Fruit fly (Drosophila melanogaster) whole organism, prepupa: Measurements from ENCODE around the gene Acbp1.

Source experiments
- Blimp-1 ChIP-seq: fragments of 200-800 bp; sonication (Bioruptor generic); optimal IDR thresholded peaks from 3 replicates; lab custom pipeline; 2017; ENCODE audit warnings: missing biosample characterization, missing genetic modification characterization, mild to moderate bottlenecking, moderate library complexity, missing genetic modification reagents
- CG10631 ChIP-seq: fragments of 200-800 bp; sonication (Bioruptor generic); optimal IDR thresholded peaks from 2 replicates; lab custom pipeline; 2016; ENCODE audit warnings: missing biosample characterization, missing genetic modification characterization
- CG11762 ChIP-seq: fragments of 200-800 bp; sonication (Bioruptor generic); optimal IDR thresholded peaks from 3 replicates; lab custom pipeline; 2016; ENCODE audit warnings: missing biosample characterization, missing genetic modification characterization; ENCODE audit not compliant: insufficient read depth
- CG1621 ChIP-seq: fragments of 200-800 bp; sonication (Bioruptor generic); optimal IDR thresholded peaks from 3 replicates; lab custom pipeline; 2018; ENCODE audit warnings: missing biosample characterization, mild to moderate bottlenecking, missing genetic modification characterization
- CG16779 ChIP-seq: fragments of 200-800 bp; sonication (Bioruptor generic); optimal IDR thresholded peaks from 3 replicates; lab custom pipeline; 2017; ENCODE audit warnings: missing biosample characterization, mild to moderate bottlenecking, missing genetic modification characterization
- CG3032 ChIP-seq: fragments of 200-800 bp; optimal IDR thresholded peaks from 2 replicates; lab custom pipeline; 2019; ENCODE audit warnings: missing biosample characterization, mild to moderate bottlenecking, missing genetic modification characterization, moderate library complexity
- CG31627 ChIP-seq: fragments of 200-800 bp; sonication (Bioruptor generic); optimal IDR thresholded peaks from 3 replicates; lab custom pipeline; 2016; ENCODE audit warnings: missing biosample characterization, missing genetic modification characterization
- CG34406 ChIP-seq: fragments of 200-800 bp; sonication (Bioruptor generic); optimal IDR thresholded peaks from 3 replicates; lab custom pipeline; 2016; ENCODE audit warnings: missing biosample characterization, missing genetic modification characterization
- CG3919 ChIP-seq: fragments of 200-800 bp; sonication (Bioruptor generic); optimal IDR thresholded peaks from 3 replicates; lab custom pipeline; 2016; ENCODE audit warnings: missing biosample characterization, missing genetic modification characterization
- CG4318 ChIP-seq: fragments of 200-800 bp; sonication (Bioruptor generic); optimal IDR thresholded peaks from 3 replicates; lab custom pipeline; 2017; ENCODE audit warnings: missing biosample characterization, mild to moderate bottlenecking, missing genetic modification characterization
- CG6163 ChIP-seq: fragments of 200-800 bp; sonication (Bioruptor generic); IDR thresholded peaks from 3 replicates; pipeline ENCODE4 v1.3.6; 2022; ENCODE audit warnings: missing biosample characterization, missing genetic modification characterization
- CG6276 ChIP-seq: fragments of 200-800 bp; sonication (Bioruptor generic); optimal IDR thresholded peaks from 2 replicates; lab custom pipeline; 2017; ENCODE audit warnings: missing biosample characterization, mild to moderate bottlenecking, missing genetic modification characterization
- CG6792 ChIP-seq: fragments of 200-800 bp; sonication (Bioruptor generic); optimal IDR thresholded peaks from 3 replicates; lab custom pipeline; 2016; ENCODE audit warnings: missing biosample characterization, missing genetic modification characterization
- CG6854 ChIP-seq: fragments of 200-800 bp; sonication (Bioruptor generic); optimal IDR thresholded peaks from 2 replicates; lab custom pipeline; 2017; ENCODE audit warnings: missing biosample characterization, mild to moderate bottlenecking, missing genetic modification characterization
- CG8119 ChIP-seq: fragments of 200-800 bp; sonication (Bioruptor generic); IDR thresholded peaks from 3 replicates; pipeline ENCODE4 v1.3.6; 2022; ENCODE audit warnings: missing biosample characterization, missing genetic modification characterization
- CG8632 ChIP-seq: fragments of 200-800 bp; sonication (Bioruptor generic); optimal IDR thresholded peaks from 3 replicates; lab custom pipeline; 2016; ENCODE audit warnings: missing biosample characterization, missing genetic modification characterization
- CG9139 ChIP-seq: fragments of 200-800 bp; sonication (Bioruptor generic); optimal IDR thresholded peaks from 3 replicates; lab custom pipeline; 2017; ENCODE audit warnings: missing biosample characterization, mild to moderate bottlenecking, missing genetic modification characterization
- Eip78C ChIP-seq: fragments of 200-800 bp; sonication (Bioruptor generic); peaks from one replicate; lab custom pipeline; 2016; ENCODE audit warnings: missing biosample characterization, missing genetic modification characterization
- Eip93F ChIP-seq: fragments of 200-800 bp; sonication (Bioruptor generic); optimal IDR thresholded peaks from 2 replicates; lab custom pipeline; 2016; ENCODE audit warnings: missing biosample characterization, mild to moderate bottlenecking, missing genetic modification characterization
- Ets21C ChIP-seq: fragments of 200-800 bp; sonication (Bioruptor generic); optimal IDR thresholded peaks from 3 replicates; lab custom pipeline; 2016; ENCODE audit warnings: missing biosample characterization, missing genetic modification characterization
- Ets96B ChIP-seq: fragments of 200-800 bp; optimal IDR thresholded peaks from 2 replicates; lab custom pipeline; 2019; ENCODE audit warnings: missing biosample characterization, mild to moderate bottlenecking, missing genetic modification characterization, moderate library complexity
- Hr38 ChIP-seq: sonication (Bioruptor generic); optimal IDR thresholded peaks from 2 replicates; lab custom pipeline; 2016; ENCODE audit warnings: missing biosample characterization, missing genetic modification characterization
- Hr39 ChIP-seq: fragments of 200-800 bp; sonication (Bioruptor generic); optimal IDR thresholded peaks from 2 replicates; lab custom pipeline; 2016; ENCODE audit warnings: missing biosample characterization, missing genetic modification characterization
- Lpt ChIP-seq: fragments of 200-800 bp; sonication (Bioruptor generic); optimal IDR thresholded peaks from 3 replicates; lab custom pipeline; 2016; ENCODE audit warnings: missing biosample characterization, missing genetic modification characterization
- Met ChIP-seq: fragments of 200-800 bp; sonication (Bioruptor generic); optimal IDR thresholded peaks from 3 replicates; lab custom pipeline; 2016; ENCODE audit warnings: missing biosample characterization, missing genetic modification characterization
- Smox ChIP-seq: fragments of 200-800 bp; sonication (Bioruptor generic); optimal IDR thresholded peaks from 3 replicates; lab custom pipeline; 2016; ENCODE audit warnings: missing biosample characterization, missing genetic modification characterization
- Sox14 ChIP-seq: fragments of 200-800 bp; sonication (Bioruptor generic); optimal IDR thresholded peaks from 3 replicates; lab custom pipeline; 2016; ENCODE audit warnings: missing biosample characterization, missing genetic modification characterization
- Sox15 ChIP-seq: fragments of 200-800 bp; sonication (Bioruptor generic); optimal IDR thresholded peaks from 3 replicates; lab custom pipeline; 2016; ENCODE audit warnings: missing biosample characterization, missing genetic modification characterization
- acj6 ChIP-seq: fragments of 200-800 bp; sonication (Bioruptor generic); optimal IDR thresholded peaks from 3 replicates; lab custom pipeline; 2016; ENCODE audit warnings: missing biosample characterization, missing genetic modification characterization
- dac ChIP-seq: fragments of 200-800 bp; sonication (Bioruptor generic); optimal IDR thresholded peaks from 2 replicates; lab custom pipeline; 2017; ENCODE audit warnings: missing biosample characterization, mild to moderate bottlenecking, missing genetic modification characterization
- dsx ChIP-seq: fragments of 200-800 bp; optimal IDR thresholded peaks from 3 replicates; lab custom pipeline; 2019; ENCODE audit warnings: missing biosample characterization, mild to moderate bottlenecking, missing genetic modification characterization, moderate library complexity; ENCODE audit not compliant: poor library complexity, severe bottlenecking
- eg ChIP-seq: fragments of 200-800 bp; sonication (Bioruptor generic); IDR thresholded peaks from 3 replicates; pipeline ENCODE4 v1.3.6; 2022; ENCODE audit warnings: missing biosample characterization, missing genetic modification characterization
- esn ChIP-seq: fragments of 200-800 bp; sonication (Bioruptor generic); optimal IDR thresholded peaks from 2 replicates; lab custom pipeline; 2016; ENCODE audit warnings: missing biosample characterization, mild to moderate bottlenecking, missing genetic modification characterization, moderate library complexity
- fd59A ChIP-seq: fragments of 200-800 bp; sonication (Bioruptor generic); optimal IDR thresholded peaks from 2 replicates; lab custom pipeline; 2017; ENCODE audit warnings: missing biosample characterization, mild to moderate bottlenecking, missing genetic modification characterization, missing genetic modification reagents
- fkh ChIP-seq: fragments of 200-800 bp; sonication (Bioruptor generic); optimal IDR thresholded peaks from 3 replicates; lab custom pipeline; 2017; ENCODE audit warnings: missing biosample characterization, mild to moderate bottlenecking, missing genetic modification characterization, moderate library complexity
- net ChIP-seq: fragments of 200-800 bp; sonication (Bioruptor generic); optimal IDR thresholded peaks from 3 replicates; lab custom pipeline; 2016; ENCODE audit warnings: missing biosample characterization, missing genetic modification characterization
- salr ChIP-seq, 2 experiments: fragments of 200-800 bp; sonication (Bioruptor generic); optimal IDR thresholded peaks; 3 replicates each; lab custom pipeline; 2016 to 2018; ENCODE audit warnings: missing biosample characterization in 2 of 2, missing genetic modification characterization in 2 of 2, mild to moderate bottlenecking in 1 of 2
- spab ChIP-seq: fragments of 200-800 bp; sonication (Bioruptor generic); optimal IDR thresholded peaks from 2 replicates; lab custom pipeline; 2017; ENCODE audit warnings: missing biosample characterization, mild to moderate bottlenecking, missing genetic modification characterization, missing genetic modification reagents
- svp ChIP-seq: fragments of 200-800 bp; sonication (Bioruptor generic); peaks from one replicate; lab custom pipeline; 2016; ENCODE audit warnings: missing biosample characterization, missing genetic modification characterization
- topi ChIP-seq: fragments of 200-800 bp; sonication (Bioruptor generic); optimal IDR thresholded peaks from 3 replicates; lab custom pipeline; 2016; ENCODE audit warnings: missing biosample characterization, missing genetic modification characterization
- vri ChIP-seq: fragments of 200-800 bp; sonication (Bioruptor generic); optimal IDR thresholded peaks from 3 replicates; lab custom pipeline; 2016; ENCODE audit warnings: missing biosample characterization, mild to moderate bottlenecking, missing genetic modification characterization

The Acbp1 gene

DNA sequence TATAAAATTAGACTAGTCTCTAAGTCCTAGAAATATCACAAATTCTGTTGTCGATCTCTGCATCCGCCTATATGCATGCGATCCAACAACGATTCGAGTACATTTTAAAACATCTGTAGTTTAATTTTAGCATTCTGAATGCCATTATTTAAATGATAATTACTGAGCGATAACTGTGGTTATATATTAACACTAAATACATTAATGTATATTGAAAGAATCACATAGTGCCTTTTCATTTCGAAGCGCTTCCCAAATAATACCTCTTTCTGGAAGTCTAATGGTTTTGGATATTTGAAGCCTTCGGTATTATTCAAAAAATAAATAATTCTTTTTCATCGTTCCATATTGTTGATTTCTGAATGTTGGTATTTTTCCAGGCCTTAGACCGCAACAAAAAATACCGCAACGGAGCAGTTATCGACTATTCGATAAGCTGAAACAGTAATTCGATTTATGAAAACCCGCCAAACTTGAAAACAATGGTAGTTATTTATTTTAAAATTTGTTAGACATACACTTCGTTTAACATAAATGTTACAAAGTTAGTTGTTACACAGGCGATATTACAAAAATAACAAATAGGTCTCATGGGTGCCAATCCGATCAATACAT lies 28.4 kb downstream of the Acbp1 start:
- no peak for TF ChIP-seq Ets96B (tag; lab: Kevin White, UChicago)
- no peak for TF ChIP-seq CG3032
- no peak for TF ChIP-seq CG6276
- TF ChIP-seq dsx (GFP tag; lab: Kevin White, UChicago): no peak
- no peak for TF ChIP-seq CG16779 (tag; lab: Kevin White, UChicago)
- TF ChIP-seq fd59A (GFP tag; lab: Kevin White, UChicago): no peak
- no peak for TF ChIP-seq CG3919 (GFP tag; lab: Kevin White, UChicago)
- TF ChIP-seq CG8119: no peak
- TF ChIP-seq esn: no peak
- no peak for TF ChIP-seq CG31627 (GFP tag; lab: Kevin White, UChicago)
- TF ChIP-seq fkh (GFP tag; lab: Kevin White, UChicago): no peak
- TF ChIP-seq Smox (GFP tag; lab: Kevin White, UChicago): no peak
- TF ChIP-seq CG8632 (GFP tag; lab: Kevin White, UChicago): no peak
- no peak for TF ChIP-seq spab
- TF ChIP-seq CG1621 (tag; lab: Kevin White, UChicago): no peak
- no peak for TF ChIP-seq Ets21C (GFP tag; lab: Kevin White, UChicago)
- no peak for TF ChIP-seq Eip78C
- TF ChIP-seq CG11762 (GFP tag; lab: Kevin White, UChicago): no peak
- TF ChIP-seq topi (GFP tag; lab: Kevin White, UChicago): no peak
- TF ChIP-seq Blimp-1 (GFP tag; lab: Kevin White, UChicago): no peak

DNA sequence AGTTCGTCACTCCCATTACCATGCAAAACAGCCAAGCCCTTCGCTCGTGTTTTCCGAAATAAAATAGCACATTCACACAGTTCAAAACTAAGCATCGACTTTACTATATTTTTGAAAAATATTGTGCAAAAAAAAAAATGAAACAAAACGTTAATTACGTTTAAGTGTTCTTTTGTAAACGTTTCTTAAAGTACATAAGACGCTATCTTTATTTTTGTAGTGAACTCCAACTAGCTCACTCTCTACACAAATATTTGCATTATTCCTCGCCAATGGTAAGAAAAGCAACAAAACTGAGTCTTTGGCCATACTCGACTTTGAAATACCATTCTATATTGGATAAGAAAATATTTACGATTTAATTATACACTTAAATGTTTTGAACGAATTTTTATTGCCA lies 31.5 kb downstream of the Acbp1 start:
- TF ChIP-seq Blimp-1 (GFP tag; lab: Kevin White, UChicago) (no peak), salr (GFP tag; optimal IDR thresholded peaks at IDR 0.05; lab: Kevin White, UChicago) (no peak), fd59A (GFP tag; lab: Kevin White, UChicago) (no peak), CG6792 (GFP tag; lab: Kevin White, UChicago) (no peak)

DNA sequence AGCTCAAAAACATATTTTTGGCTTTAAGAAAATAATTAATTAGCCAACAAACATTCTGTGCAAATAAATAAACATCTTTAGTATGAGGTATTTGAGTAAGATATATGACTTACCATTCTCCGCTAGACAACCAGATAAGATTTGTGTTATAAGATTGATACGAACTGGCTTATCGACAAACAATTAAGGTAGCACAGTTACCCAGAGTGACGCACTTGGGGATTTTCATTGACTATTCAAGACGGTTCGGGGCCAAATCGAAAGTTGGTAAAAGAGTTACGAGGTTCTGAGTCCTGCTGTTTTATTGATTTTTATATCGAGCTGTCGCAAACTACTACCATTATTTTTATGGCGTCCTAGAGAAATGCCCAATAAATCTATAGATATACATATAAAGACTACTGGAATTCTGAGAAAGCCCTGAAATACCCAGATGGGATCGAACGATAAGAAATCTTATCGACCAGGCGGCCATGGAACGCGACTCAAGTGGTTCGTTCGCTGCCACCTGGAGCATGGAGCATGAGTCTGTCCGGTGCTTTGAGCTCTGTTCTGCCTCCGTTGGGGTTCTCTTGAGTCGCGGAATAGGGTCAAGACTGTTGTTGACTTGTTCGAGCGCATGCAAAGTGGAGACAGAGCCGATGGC lies 32.1 kb downstream of the Acbp1 start:
- TF ChIP-seq acj6 (GFP tag; lab: Kevin White, UChicago) (no peak), vri (GFP tag; lab: Kevin White, UChicago) (peak; percentile 5)
- TF ChIP-seq, all 60 proteins: peak for 1

DNA sequence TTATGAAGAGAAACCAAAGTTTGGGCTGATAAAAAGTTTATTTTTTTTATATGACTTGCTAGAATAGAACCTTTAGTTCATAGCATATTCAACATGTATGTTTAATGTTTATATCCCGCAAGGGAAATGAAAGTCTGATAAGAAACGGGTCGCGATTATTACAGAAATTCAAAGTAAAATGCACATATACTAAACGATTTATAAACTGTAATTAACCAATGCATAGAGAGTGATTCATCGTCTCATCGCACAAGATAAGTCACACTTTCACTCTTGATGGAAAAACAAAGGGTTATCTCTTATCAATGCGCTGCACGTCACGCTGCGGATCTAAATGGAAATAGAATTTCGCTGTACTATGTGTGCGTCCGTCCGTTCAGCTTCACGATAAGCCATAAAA lies 33.3 kb downstream of the Acbp1 start:
- TF ChIP-seq CG9139 (GFP tag; lab: Kevin White, UChicago) (no peak), CG10631 (GFP tag; lab: Kevin White, UChicago) (no peak), Sox14 (GFP tag; lab: Kevin White, UChicago) (no peak)

DNA sequence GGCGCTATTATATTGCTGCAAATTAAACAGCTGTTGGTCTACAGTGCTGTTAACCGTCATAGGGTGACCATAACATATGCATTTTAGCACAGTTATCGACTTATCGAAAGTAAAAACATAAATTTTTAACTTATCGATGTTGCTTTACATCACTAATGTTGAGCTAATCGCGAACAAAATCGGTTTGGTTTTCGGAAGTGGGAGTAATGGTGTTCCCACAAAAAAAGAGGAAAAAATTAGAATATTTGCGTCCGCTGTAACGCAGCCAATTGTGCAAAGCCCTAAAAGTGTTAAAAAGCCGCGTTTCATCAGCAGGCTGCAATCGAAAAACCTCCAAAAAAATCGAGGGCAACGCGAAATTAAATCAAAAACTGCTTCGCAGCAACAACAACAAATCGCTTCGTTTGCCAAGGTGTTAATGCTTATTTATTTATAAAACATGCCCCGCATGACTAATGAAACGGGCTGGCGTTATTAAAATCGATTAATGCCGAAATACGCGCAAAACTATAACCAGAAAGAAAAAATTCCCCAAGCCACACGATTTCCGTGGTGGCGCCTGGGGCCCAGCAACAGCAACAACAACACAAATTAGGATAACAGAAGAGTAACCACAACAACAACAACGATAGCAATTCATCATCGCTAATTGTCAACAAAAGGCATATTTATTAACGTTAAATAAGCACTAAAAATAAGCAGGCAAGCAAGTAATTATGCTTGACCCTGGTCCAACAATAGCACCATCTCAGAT lies 35.2 kb downstream of the Acbp1 start, which contains the start of the genes CG12375 and CG8668:
CG12375 (minus strand) TSS at position 42 of the 754 bp plus-strand sequence.
CG8668 (plus strand) TSS at position 153 of the 754 bp plus-strand sequence.
- no peak for TF ChIP-seq net (GFP tag; lab: Kevin White, UChicago)
- no peak for TF ChIP-seq Met (GFP tag; lab: Kevin White, UChicago)
- no peak for TF ChIP-seq fd59A (GFP tag; lab: Kevin White, UChicago)
- no peak for TF ChIP-seq Lpt (GFP tag; lab: Kevin White, UChicago)
- no peak for TF ChIP-seq CG6792 (GFP tag; lab: Kevin White, UChicago)
- no peak for TF ChIP-seq Hr39 (GFP tag; lab: Kevin White, UChicago)
- no peak for TF ChIP-seq Sox14 (GFP tag; lab: Kevin White, UChicago)
- TF ChIP-seq CG6163 (GFP tag; lab: Robert Waterston, UW): 0 out of 3 replicates have a peak, but pooled peaks have one; percentile 9
- TF ChIP-seq svp (GFP tag; lab: Kevin White, UChicago): no peak
- peak; percentile 59 for TF ChIP-seq Eip78C
- peak; percentile 29 for TF ChIP-seq esn
- peak; percentile 9 for TF ChIP-seq Eip93F (GFP tag; lab: Kevin White, UChicago)
- no peak for TF ChIP-seq CG4318
- no peak for TF ChIP-seq CG6276
- no peak for TF ChIP-seq Sox15 (GFP tag; lab: Kevin White, UChicago)
- no peak for TF ChIP-seq CG34406 (GFP tag; lab: Kevin White, UChicago)
- peak; percentile 11 for TF ChIP-seq CG6854 (GFP tag; lab: Kevin White, UChicago)
- TF ChIP-seq Hr38 (GFP tag; lab: Kevin White, UChicago): no peak
- no peak for TF ChIP-seq CG10631 (GFP tag; lab: Kevin White, UChicago)
- TF ChIP-seq dac (GFP tag; lab: Kevin White, UChicago): no peak
- TF ChIP-seq eg (GFP tag; lab: Robert Waterston, UW): no peak
